Fruit fly (Drosophila melanogaster) whole organism, embryonic: Measurements from ENCODE around the gene Psa.
A peak's percentile ranks its signal among the peaks of the same experiment; 100 is the strongest.

Experiments
- Adf1 ChIP-seq: fragments of 200-800 bp; sonication (Bioruptor generic); IDR thresholded peaks from 2 replicates; pipeline ENCODE4 v1.3.6; 2022; ENCODE audit warnings: missing biosample characterization, missing genetic modification characterization
- Bgb ChIP-seq: fragments of 200-800 bp; sonication (Bioruptor generic); IDR thresholded peaks from 2 replicates; pipeline ENCODE4 v1.3.6; 2022; ENCODE audit warnings: missing biosample characterization, missing genetic modification characterization; ENCODE audit not compliant: partially characterized antibody
- Bteb2 ChIP-seq: fragments of 200-800 bp; sonication (Bioruptor generic); optimal IDR thresholded peaks from 2 replicates; lab custom pipeline; 2016; ENCODE audit warnings: missing biosample characterization, missing genetic modification characterization
- CG16863 ChIP-seq: fragments of 200-800 bp; sonication (Bioruptor generic); optimal IDR thresholded peaks from 3 replicates; lab custom pipeline; 2016; ENCODE audit warnings: missing biosample characterization, missing genetic modification characterization
- CG30403 ChIP-seq: fragments of 200-800 bp; sonication (Bioruptor generic); optimal IDR thresholded peaks from 3 replicates; lab custom pipeline; 2016; ENCODE audit warnings: missing biosample characterization, missing genetic modification characterization
- CG32767 ChIP-seq: fragments of 200-800 bp; sonication (Bioruptor generic); IDR thresholded peaks from 2 replicates; pipeline ENCODE4 v1.3.6; 2022; ENCODE audit warnings: missing biosample characterization, missing genetic modification characterization
- CG3847 ChIP-seq: fragments of 200-800 bp; sonication (Bioruptor generic); IDR thresholded peaks from 2 replicates; pipeline ENCODE4 v1.3.6; 2022; ENCODE audit warnings: missing biosample characterization, missing genetic modification characterization
- CG43689 ChIP-seq: fragments of 200-800 bp; sonication (Bioruptor generic); IDR thresholded peaks from 2 replicates; pipeline ENCODE4 v1.3.6; 2022; ENCODE audit warnings: missing biosample characterization, missing genetic modification characterization
- CG4707 ChIP-seq: fragments of 200-800 bp; sonication (Bioruptor generic); optimal IDR thresholded peaks from 2 replicates; lab custom pipeline; 2018; ENCODE audit warnings: missing biosample characterization, mild to moderate bottlenecking, missing genetic modification characterization, moderate library complexity
- CG5953 ChIP-seq: fragments of 200-800 bp; sonication (Bioruptor generic); IDR thresholded peaks from 2 replicates; pipeline ENCODE4 v1.3.6; 2022; ENCODE audit warnings: missing biosample characterization, missing genetic modification characterization
- CG7786 ChIP-seq: fragments of 200-800 bp; sonication (Bioruptor generic); optimal IDR thresholded peaks from 2 replicates; lab custom pipeline; 2016; ENCODE audit warnings: missing biosample characterization, missing genetic modification characterization
- CG8765 ChIP-seq: fragments of 200-800 bp; sonication (Bioruptor generic); IDR thresholded peaks from 2 replicates; pipeline ENCODE4 v1.3.6; 2022; ENCODE audit warnings: missing biosample characterization, missing genetic modification characterization
- CG9727 ChIP-seq: fragments of 200-800 bp; sonication (Bioruptor generic); optimal IDR thresholded peaks from 3 replicates; lab custom pipeline; 2017; ENCODE audit warnings: missing biosample characterization, mild to moderate bottlenecking, missing genetic modification characterization
- CoRest ChIP-seq: fragments of 200-800 bp; sonication (Bioruptor generic); optimal IDR thresholded peaks from 3 replicates; lab custom pipeline; 2018; ENCODE audit warnings: missing biosample characterization, mild to moderate bottlenecking, missing genetic modification characterization, moderate library complexity
- CrebB ChIP-seq: fragments of 200-800 bp; sonication (Bioruptor generic); optimal IDR thresholded peaks from 3 replicates; lab custom pipeline; 2018; ENCODE audit warnings: missing biosample characterization, mild to moderate bottlenecking, missing genetic modification characterization
- D19A ChIP-seq: fragments of 200-800 bp; optimal IDR thresholded peaks from 3 replicates; lab custom pipeline; 2019; ENCODE audit warnings: missing biosample characterization, mild to moderate bottlenecking, missing genetic modification characterization, moderate library complexity
- Doc2 ChIP-seq: fragments of 200-800 bp; sonication (Bioruptor generic); IDR thresholded peaks from 2 replicates; pipeline ENCODE4 v1.3.6; 2022; ENCODE audit warnings: missing biosample characterization, missing genetic modification characterization
- E2f2 ChIP-seq: fragments of 200-800 bp; sonication (Bioruptor generic); IDR thresholded peaks from 2 replicates; pipeline ENCODE4 v1.3.6; 2022; ENCODE audit warnings: missing biosample characterization, missing genetic modification characterization
- Fer3 ChIP-seq: fragments of 200-800 bp; sonication (Bioruptor generic); optimal IDR thresholded peaks from 2 replicates; lab custom pipeline; 2018; ENCODE audit warnings: missing biosample characterization, mild to moderate bottlenecking, missing genetic modification characterization, moderate library complexity
- H15 ChIP-seq: fragments of 200-800 bp; sonication (Bioruptor generic); IDR thresholded peaks from 3 replicates; pipeline ENCODE4 v1.3.6; 2022; ENCODE audit warnings: missing biosample characterization, missing genetic modification characterization
- H2.0 ChIP-seq: fragments of 200-800 bp; sonication (Bioruptor generic); IDR thresholded peaks from 2 replicates; pipeline ENCODE4 v1.3.6; 2022; ENCODE audit warnings: missing biosample characterization, missing genetic modification characterization
- HLHmδ ChIP-seq: fragments of 200-800 bp; sonication (Bioruptor generic); optimal IDR thresholded peaks from 2 replicates; lab custom pipeline; 2018; ENCODE audit warnings: missing biosample characterization, mild to moderate bottlenecking, missing genetic modification characterization, moderate library complexity
- Hr78 ChIP-seq, 2 experiments: fragments of 200-800 bp in 1 of 2; fragments of >200 bp in 1 of 2; sonication (Bioruptor generic) in 1 of 2; optimal IDR thresholded peaks; 2 replicates each; lab custom pipeline; 2017 to 2019; ENCODE audit warnings: missing biosample characterization in 2 of 2, missing genetic modification characterization in 2 of 2, mild to moderate bottlenecking in 1 of 2, moderate library complexity in 1 of 2
- NfI ChIP-seq: fragments of 200-800 bp; sonication (Bioruptor generic); optimal IDR thresholded peaks from 3 replicates; lab custom pipeline; 2018; ENCODE audit warnings: missing biosample characterization, mild to moderate bottlenecking, missing genetic modification characterization, moderate library complexity
- Spps ChIP-seq: fragments of 200-800 bp; sonication (Bioruptor generic); optimal IDR thresholded peaks from 2 replicates; lab custom pipeline; 2018; ENCODE audit warnings: missing biosample characterization, mild to moderate bottlenecking, missing genetic modification characterization
- TFAM ChIP-seq: fragments of 200-800 bp; sonication (Bioruptor generic); optimal IDR thresholded peaks from 2 replicates; lab custom pipeline; 2017; ENCODE audit warnings: missing biosample characterization, missing genetic modification characterization, inconsistent platforms
- Taf1 ChIP-seq: fragments of 200-800 bp; sonication (Bioruptor generic); IDR thresholded peaks from 2 replicates; pipeline ENCODE4 v1.3.6; 2022; ENCODE audit warnings: missing biosample characterization, missing genetic modification characterization
- Trl ChIP-seq, 3 experiments: fragments of >200 bp in 2 of 3; fragments of 200-800 bp in 1 of 3; sonication (Bioruptor generic) in 1 of 3; optimal IDR thresholded peaks; 2 replicates in 1 of 3; 3 replicates in 2 of 3; lab custom pipeline; 2016 to 2017; ENCODE audit warnings: missing biosample characterization in 1 of 3, missing genetic modification characterization in 1 of 3
- abd-A ChIP-seq: fragments of 200-800 bp; sonication (Bioruptor generic); optimal IDR thresholded peaks from 3 replicates; lab custom pipeline; 2019; ENCODE audit warnings: missing biosample characterization, mild to moderate bottlenecking, missing genetic modification characterization, moderate library complexity
- ci ChIP-seq: fragments of 200-800 bp; sonication (Bioruptor generic); IDR thresholded peaks from 3 replicates; pipeline ENCODE4 v1.3.6; 2022; ENCODE audit warnings: missing biosample characterization, missing genetic modification characterization
- dm ChIP-seq: fragments of 200-800 bp; sonication (Bioruptor generic); optimal IDR thresholded peaks from 3 replicates; lab custom pipeline; 2016; ENCODE audit warnings: missing biosample characterization, missing genetic modification characterization
- ems ChIP-seq: fragments of 200-800 bp; sonication (Bioruptor generic); optimal IDR thresholded peaks from 3 replicates; lab custom pipeline; 2016; ENCODE audit warnings: missing biosample characterization, missing genetic modification characterization
- esg ChIP-seq: fragments of 200-800 bp; sonication (Bioruptor generic); conservative IDR thresholded peaks from 2 replicates; pipeline ENCODE4 v1.3.6; 2022; ENCODE audit warnings: missing biosample characterization, missing genetic modification characterization
- fd102C ChIP-seq: fragments of 200-800 bp; sonication (Bioruptor generic); optimal IDR thresholded peaks from 2 replicates; lab custom pipeline; 2018; ENCODE audit warnings: missing biosample characterization, mild to moderate bottlenecking, missing genetic modification characterization, moderate library complexity
- fd64A ChIP-seq: fragments of 200-800 bp; sonication (Bioruptor generic); optimal IDR thresholded peaks from 3 replicates; lab custom pipeline; 2018; ENCODE audit warnings: missing biosample characterization, mild to moderate bottlenecking, missing genetic modification characterization
- fd96Cb ChIP-seq: fragments of 200-800 bp; sonication (Bioruptor generic); optimal IDR thresholded peaks from 2 replicates; lab custom pipeline; 2018; ENCODE audit warnings: missing biosample characterization, mild to moderate bottlenecking, missing genetic modification characterization, moderate library complexity
- fru ChIP-seq: fragments of >200 bp; optimal IDR thresholded peaks from 2 replicates; lab custom pipeline; 2017
- gem ChIP-seq: fragments of 200-800 bp; sonication (Bioruptor generic); optimal IDR thresholded peaks from 2 replicates; lab custom pipeline; 2019; ENCODE audit warnings: missing biosample characterization, mild to moderate bottlenecking, missing genetic modification characterization, moderate library complexity
- grn ChIP-seq: fragments of 200-800 bp; sonication (Bioruptor generic); optimal IDR thresholded peaks from 3 replicates; lab custom pipeline; 2017; ENCODE audit warnings: missing biosample characterization, missing genetic modification characterization
- gt ChIP-seq: fragments of 200-800 bp; sonication (Bioruptor generic); IDR thresholded peaks from 2 replicates; pipeline ENCODE4 v1.3.6; 2022; ENCODE audit warnings: missing biosample characterization, missing genetic modification characterization
- hkb ChIP-seq, 2 experiments: fragments of 200-800 bp in 1 of 2; fragments of >200 bp in 1 of 2; sonication (Bioruptor generic) in 1 of 2; IDR thresholded peaks in 1 of 2; optimal IDR thresholded peaks in 1 of 2; 2 replicates each; pipeline versions ENCODE4 v1.3.6 to Lab custom; 2017 to 2022; ENCODE audit warnings: missing biosample characterization in 1 of 2, missing genetic modification characterization in 1 of 2
- lmd ChIP-seq: fragments of 200-800 bp; sonication (Bioruptor generic); IDR thresholded peaks from 2 replicates; pipeline ENCODE4 v1.3.6; 2022; ENCODE audit warnings: missing biosample characterization, missing genetic modification characterization
- nau ChIP-seq: fragments of 200-800 bp; sonication (Bioruptor generic); optimal IDR thresholded peaks from 3 replicates; lab custom pipeline; 2017; ENCODE audit warnings: missing biosample characterization, mild to moderate bottlenecking, missing genetic modification characterization, missing genetic modification reagents
- nerfin-2 ChIP-seq: fragments of 200-800 bp; sonication (Bioruptor generic); IDR thresholded peaks from 2 replicates; pipeline ENCODE4 v1.3.6; 2022; ENCODE audit warnings: missing biosample characterization, missing genetic modification characterization; ENCODE audit not compliant: partially characterized antibody
- nom ChIP-seq: fragments of 200-800 bp; sonication (Bioruptor generic); optimal IDR thresholded peaks from 2 replicates; lab custom pipeline; 2017; ENCODE audit warnings: missing biosample characterization, missing genetic modification characterization, mild to moderate bottlenecking, moderate library complexity, missing genetic modification reagents
- pb ChIP-seq: fragments of 200-800 bp; sonication (Bioruptor generic); optimal IDR thresholded peaks from 3 replicates; lab custom pipeline; 2016; ENCODE audit warnings: missing biosample characterization, missing genetic modification characterization
- salm ChIP-seq: fragments of 200-800 bp; sonication (Bioruptor generic); optimal IDR thresholded peaks from 2 replicates; lab custom pipeline; 2018; ENCODE audit warnings: missing biosample characterization, mild to moderate bottlenecking, missing genetic modification characterization
- sim ChIP-seq: fragments of 200-800 bp; sonication (Bioruptor generic); IDR thresholded peaks from 2 replicates; pipeline ENCODE4 v1.3.6; 2022; ENCODE audit warnings: missing biosample characterization, missing genetic modification characterization
- sug ChIP-seq: fragments of 200-800 bp; optimal IDR thresholded peaks from 2 replicates; lab custom pipeline; 2019; ENCODE audit warnings: missing biosample characterization, mild to moderate bottlenecking, missing genetic modification characterization, moderate library complexity

Gene Psa

dm6 chr3L:1517274-1518047 lies 14.8 kb downstream of the Psa start (continued):
- TF ChIP-seq dm (peak; percentile 37), CG8765 (GFP tag; lab: Robert Waterston, UW) (no peak), Hr78 (GFP tag; optimal IDR thresholded peaks at IDR 0.05; lab: Kevin White, UChicago) (no peak), pb (GFP tag; lab: Kevin White, UChicago) (no peak), fd64A (GFP tag; lab: Kevin White, UChicago) (no peak), CrebB (tag; lab: Kevin White, UChicago) (no peak), gem (tag; lab: Kevin White, UChicago) (no peak), H15 (GFP tag; lab: Robert Waterston, UW) (peak; percentile 45; the same call in 1 of the 3 replicates), CG4707 (GFP tag; lab: Kevin White, UChicago) (peak; percentile 23), CG9727 (GFP tag; lab: Kevin White, UChicago) (peak; percentile 41), TFAM (no peak), Bgb (peak; percentile 84), esg (peak; percentile 58), CG7786 (GFP tag; lab: Kevin White, UChicago) (peak; percentile 87), ci (GFP tag; lab: Robert Waterston, UW) (peak; percentile 62; the same call in 2 of the 3 replicates), nau (no peak), CoRest (tag; lab: Kevin White, UChicago) (peak; percentile 74), H2.0 (GFP tag; lab: Robert Waterston, UW) (peak; percentile 64), Taf1 (GFP tag; lab: Robert Waterston, UW) (peak; percentile 44; the same call in 1 of the 2 replicates), grn (peak; percentile 46), lmd (GFP tag; lab: Robert Waterston, UW) (peak; percentile 40; the same call in 1 of the 2 replicates), E2f2 (GFP tag; lab: Robert Waterston, UW) (peak; percentile 59), sim (no peak), CG32767 (GFP tag; lab: Robert Waterston, UW) (0 out of 2 replicates have a peak, but pooled peaks have one; percentile 41), nerfin-2 (GFP tag; lab: Robert Waterston, UW) (peak; percentile 65), NfI (GFP tag; lab: Kevin White, UChicago) (peak; percentile 52), CG43689 (no peak), Trl (optimal IDR thresholded peaks at IDR 0.05; lab: Kevin White, UChicago) (no peak), Trl (GFP tag; optimal IDR thresholded peaks at IDR 0.05; lab: Kevin White, UChicago) (peak; percentile 77), Adf1 (GFP tag; lab: Robert Waterston, UW) (no peak; the same call in 1 of the 2 replicates), fru (no peak), CG5953 (GFP tag; lab: Robert Waterston, UW) (no peak), hkb (optimal IDR thresholded peaks at IDR 0.05; lab: Kevin White, UChicago) (no peak), hkb (GFP tag; IDR thresholded peaks at IDR 0.05; lab: Robert Waterston, UW) (peak; percentile 78), fd96Cb (tag; lab: Kevin White, UChicago) (no peak), Spps (no peak), salm (peak; percentile 11), CG16863 (GFP tag; lab: Kevin White, UChicago) (peak; percentile 68), CG3847 (GFP tag; lab: Robert Waterston, UW) (peak; percentile 41), gt (GFP tag; lab: Robert Waterston, UW) (no peak), ems (GFP tag; lab: Kevin White, UChicago) (peak; percentile 15), abd-A (tag; lab: Kevin White, UChicago) (no peak), fd102C (GFP tag; lab: Kevin White, UChicago) (no peak), HLHmδ (GFP tag; lab: Kevin White, UChicago) (no peak), CG30403 (peak; percentile 59), Bteb2 (GFP tag; lab: Kevin White, UChicago) (peak; percentile 32), Doc2 (no peak), Fer3 (no peak), D19A (no peak), sug (tag; lab: Kevin White, UChicago) (no peak), nom (GFP tag; lab: Kevin White, UChicago) (peak; percentile 67)
